Worm (Caenorhabditis elegans): Measurements from ENCODE around the gene F54B11.9.

ce11 chrX:13632245-13632644 lies 26.9 kb downstream of the F54B11.9 start:
- TF ChIP-seq B0310.2 (tag; optimal IDR thresholded peaks at IDR 0.05), result no peak
- TF ChIP-seq hmg-4 (GFP tag; optimal IDR thresholded peaks at IDR 0.05), result no peak
- TF ChIP-seq F13C5.2 (tag; optimal IDR thresholded peaks at IDR 0.05), result no peak
- TF ChIP-seq tbx-11 (GFP tag; IDR thresholded peaks at IDR 0.05), result no peak
- no peak for TF ChIP-seq ama-1 (optimal IDR thresholded peaks at IDR 0.05)
- TF ChIP-seq scrt-1 (GFP tag; IDR thresholded peaks at IDR 0.05), result no peak
- TF ChIP-seq tra-4 (tag; optimal IDR thresholded peaks at IDR 0.05), result no peak
- no peak for TF ChIP-seq tbx-37 (GFP tag; conservative IDR thresholded peaks at IDR 0.05)
- no peak for TF ChIP-seq flt-1 (GFP tag; IDR thresholded peaks at IDR 0.05)
- no peak for TF ChIP-seq sea-1 (GFP tag; conservative IDR thresholded peaks at IDR 0.05)
- no peak for TF ChIP-seq hmbx-1 (tag; optimal IDR thresholded peaks at IDR 0.05)
- TF ChIP-seq ets-7 (tag; optimal IDR thresholded peaks at IDR 0.05), result no peak
- TF ChIP-seq aly-1 (tag; optimal IDR thresholded peaks at IDR 0.05), result no peak
